Fruit fly (Drosophila melanogaster) whole organism, embryonic: ENCODE data around the gene ldbr.

Source experiments
- Bgb ChIP-seq: fragments of 200-800 bp; sonication (Bioruptor generic); IDR thresholded peaks from 2 replicates; pipeline ENCODE4 v1.3.6; 2022; ENCODE audit warnings: missing biosample characterization, missing genetic modification characterization; ENCODE audit not compliant: partially characterized antibody
- CG11247 ChIP-seq: fragments of 200-800 bp; sonication (Bioruptor generic); IDR thresholded peaks from 2 replicates; pipeline ENCODE4 v1.3.6; 2022; ENCODE audit warnings: missing biosample characterization, missing genetic modification characterization
- CG12219 ChIP-seq: fragments of 200-800 bp; sonication (Bioruptor generic); optimal IDR thresholded peaks from 3 replicates; lab custom pipeline; 2018; ENCODE audit warnings: missing biosample characterization, mild to moderate bottlenecking, missing genetic modification characterization
- CG13123 ChIP-seq: fragments of 200-800 bp; sonication (Bioruptor generic); optimal IDR thresholded peaks from 2 replicates; lab custom pipeline; 2016; ENCODE audit warnings: missing biosample characterization, missing genetic modification characterization
- CG14050 ChIP-seq: fragments of 200-800 bp; sonication (Bioruptor generic); IDR thresholded peaks from 3 replicates; pipeline ENCODE4 v1.3.6; 2022; ENCODE audit warnings: missing biosample characterization, missing genetic modification characterization
- CG14667 ChIP-seq: fragments of 200-800 bp; sonication (Bioruptor generic); IDR thresholded peaks from 2 replicates; pipeline ENCODE4 v1.3.6; 2022; ENCODE audit warnings: missing biosample characterization, missing genetic modification characterization
- CG14860 ChIP-seq: fragments of 200-800 bp; sonication (Bioruptor generic); IDR thresholded peaks from 3 replicates; pipeline ENCODE4 v1.3.6; 2022; ENCODE audit warnings: missing biosample characterization, missing genetic modification characterization; ENCODE audit not compliant: partially characterized antibody
- CG1602 ChIP-seq: fragments of 200-800 bp; sonication (Bioruptor generic); optimal IDR thresholded peaks from 3 replicates; lab custom pipeline; 2016; ENCODE audit warnings: missing biosample characterization, missing genetic modification characterization
- CG1603 ChIP-seq: fragments of 200-800 bp; sonication (Bioruptor generic); optimal IDR thresholded peaks from 2 replicates; lab custom pipeline; 2019; ENCODE audit warnings: missing biosample characterization, mild to moderate bottlenecking, missing genetic modification characterization, moderate library complexity
- CG17328 ChIP-seq: fragments of 200-800 bp; sonication (Bioruptor generic); IDR thresholded peaks from 2 replicates; pipeline ENCODE4 v1.3.6; 2022; ENCODE audit warnings: missing biosample characterization, missing genetic modification characterization
- CG31441 ChIP-seq: fragments of 200-800 bp; sonication (Bioruptor generic); IDR thresholded peaks from 2 replicates; pipeline ENCODE4 v1.3.6; 2022; ENCODE audit warnings: missing biosample characterization, missing genetic modification characterization
- CG4404 ChIP-seq: fragments of 200-800 bp; sonication (Bioruptor generic); IDR thresholded peaks from 2 replicates; pipeline ENCODE4 v1.3.6; 2022; ENCODE audit warnings: missing biosample characterization, missing genetic modification characterization
- CG5245 ChIP-seq: fragments of 200-800 bp; sonication (Bioruptor generic); optimal IDR thresholded peaks from 3 replicates; lab custom pipeline; 2016; ENCODE audit warnings: missing biosample characterization, missing genetic modification characterization
- CG6254 ChIP-seq: fragments of 200-800 bp; sonication (Bioruptor generic); optimal IDR thresholded peaks from 3 replicates; lab custom pipeline; 2017; ENCODE audit warnings: mild to moderate bottlenecking, missing biosample characterization, missing genetic modification reagents, missing genetic modification characterization
- CG6272 ChIP-seq: fragments of 200-800 bp; sonication (Bioruptor generic); IDR thresholded peaks from 2 replicates; pipeline ENCODE4 v1.3.6; 2022; ENCODE audit warnings: missing biosample characterization, missing genetic modification characterization
- CG6813 ChIP-seq: fragments of 200-800 bp; sonication (Bioruptor generic); optimal IDR thresholded peaks from 2 replicates; lab custom pipeline; 2017; ENCODE audit warnings: missing biosample characterization, missing genetic modification characterization, mild to moderate bottlenecking, moderate library complexity, missing genetic modification reagents
- CG7372 ChIP-seq: fragments of 200-800 bp; sonication (Bioruptor generic); IDR thresholded peaks from 2 replicates; pipeline ENCODE4 v1.3.6; 2022; ENCODE audit warnings: missing biosample characterization, missing genetic modification characterization
- CG8765 ChIP-seq: fragments of 200-800 bp; sonication (Bioruptor generic); IDR thresholded peaks from 2 replicates; pipeline ENCODE4 v1.3.6; 2022; ENCODE audit warnings: missing biosample characterization, missing genetic modification characterization
- D19A ChIP-seq: fragments of 200-800 bp; optimal IDR thresholded peaks from 3 replicates; lab custom pipeline; 2019; ENCODE audit warnings: missing biosample characterization, mild to moderate bottlenecking, missing genetic modification characterization, moderate library complexity
- Dip2 ChIP-seq: fragments of 200-800 bp; sonication (Bioruptor generic); IDR thresholded peaks from 2 replicates; pipeline ENCODE4 v1.3.6; 2022; ENCODE audit warnings: missing biosample characterization, missing genetic modification characterization
- Doc3 ChIP-seq: fragments of 200-800 bp; sonication (Bioruptor generic); IDR thresholded peaks from 3 replicates; pipeline ENCODE4 v1.3.6; 2022; ENCODE audit warnings: missing biosample characterization, missing genetic modification characterization; ENCODE audit not compliant: partially characterized antibody
- ERR ChIP-seq: fragments of 200-800 bp; sonication (Bioruptor generic); optimal IDR thresholded peaks from 2 replicates; lab custom pipeline; 2016; ENCODE audit warnings: missing biosample characterization, missing genetic modification characterization
- Fer3 ChIP-seq: fragments of 200-800 bp; sonication (Bioruptor generic); optimal IDR thresholded peaks from 2 replicates; lab custom pipeline; 2018; ENCODE audit warnings: missing biosample characterization, mild to moderate bottlenecking, missing genetic modification characterization, moderate library complexity
- HLH54F ChIP-seq: fragments of 200-800 bp; sonication (Bioruptor generic); optimal IDR thresholded peaks from 3 replicates; lab custom pipeline; 2016; ENCODE audit warnings: missing biosample characterization, missing genetic modification characterization
- HLHmδ ChIP-seq: fragments of 200-800 bp; sonication (Bioruptor generic); optimal IDR thresholded peaks from 2 replicates; lab custom pipeline; 2018; ENCODE audit warnings: missing biosample characterization, mild to moderate bottlenecking, missing genetic modification characterization, moderate library complexity
- HmgZ ChIP-seq: fragments of 200-800 bp; sonication (Bioruptor generic); optimal IDR thresholded peaks from 2 replicates; lab custom pipeline; 2018; ENCODE audit warnings: missing biosample characterization, mild to moderate bottlenecking, missing genetic modification characterization
- Hr39 ChIP-seq: fragments of >200 bp; optimal IDR thresholded peaks from 2 replicates; lab custom pipeline; 2017
- Lim3 ChIP-seq: fragments of 200-800 bp; sonication (Bioruptor generic); IDR thresholded peaks from 2 replicates; pipeline ENCODE4 v1.3.6; 2022; ENCODE audit warnings: missing biosample characterization, missing genetic modification characterization
- MBD-R2 ChIP-seq: fragments of 200-800 bp; sonication (Bioruptor generic); IDR thresholded peaks from 2 replicates; pipeline ENCODE4 v1.3.6; 2022; ENCODE audit warnings: missing biosample characterization, missing genetic modification characterization
- Mrtf ChIP-seq: fragments of 200-800 bp; sonication (Bioruptor generic); IDR thresholded peaks from 3 replicates; pipeline ENCODE4 v1.3.6; 2022; ENCODE audit warnings: missing biosample characterization, missing genetic modification characterization
- Nf-YC ChIP-seq: fragments of 200-800 bp; optimal IDR thresholded peaks from 3 replicates; lab custom pipeline; 2019; ENCODE audit warnings: missing biosample characterization, mild to moderate bottlenecking, missing genetic modification characterization, moderate library complexity
- Ptx1 ChIP-seq: fragments of 200-800 bp; sonication (Bioruptor generic); IDR thresholded peaks from 2 replicates; pipeline ENCODE4 v1.3.6; 2022; ENCODE audit warnings: missing biosample characterization, missing genetic modification characterization
- Sox100B ChIP-seq: fragments of 200-800 bp; sonication (Bioruptor generic); optimal IDR thresholded peaks from 3 replicates; lab custom pipeline; 2018; ENCODE audit warnings: missing biosample characterization, mild to moderate bottlenecking, missing genetic modification characterization
- TFAM ChIP-seq: fragments of 200-800 bp; sonication (Bioruptor generic); optimal IDR thresholded peaks from 2 replicates; lab custom pipeline; 2017; ENCODE audit warnings: missing biosample characterization, missing genetic modification characterization, inconsistent platforms
- al ChIP-seq: fragments of 200-800 bp; sonication (Bioruptor generic); IDR thresholded peaks from 2 replicates; pipeline ENCODE4 v1.3.6; 2022; ENCODE audit warnings: missing biosample characterization, missing genetic modification characterization
- amos ChIP-seq: fragments of 200-800 bp; sonication (Bioruptor generic); IDR thresholded peaks from 2 replicates; pipeline ENCODE4 v1.3.6; 2022; ENCODE audit warnings: missing biosample characterization, missing genetic modification characterization; ENCODE audit not compliant: partially characterized antibody
- corto ChIP-seq: fragments of 200-800 bp; sonication (Bioruptor generic); optimal IDR thresholded peaks from 2 replicates; lab custom pipeline; 2016; ENCODE audit warnings: missing biosample characterization, mild to moderate bottlenecking, missing genetic modification characterization, moderate library complexity
- croc ChIP-seq: fragments of 200-800 bp; sonication (Bioruptor generic); conservative IDR thresholded peaks from 3 replicates; pipeline ENCODE4 v1.3.6; 2022; ENCODE audit warnings: missing biosample characterization, missing genetic modification characterization
- crol ChIP-seq: fragments of 200-800 bp; sonication (Bioruptor generic); IDR thresholded peaks from 2 replicates; pipeline ENCODE4 v1.3.6; 2022; ENCODE audit warnings: missing biosample characterization, missing genetic modification characterization
- cwo ChIP-seq: fragments of 200-800 bp; sonication (Bioruptor generic); optimal IDR thresholded peaks from 3 replicates; lab custom pipeline; 2017; ENCODE audit warnings: missing biosample characterization, missing genetic modification characterization, mild to moderate bottlenecking, moderate library complexity, missing genetic modification reagents
- dm ChIP-seq: fragments of 200-800 bp; sonication (Bioruptor generic); optimal IDR thresholded peaks from 3 replicates; lab custom pipeline; 2016; ENCODE audit warnings: missing biosample characterization, missing genetic modification characterization
- fd64A ChIP-seq: fragments of 200-800 bp; sonication (Bioruptor generic); optimal IDR thresholded peaks from 3 replicates; lab custom pipeline; 2018; ENCODE audit warnings: missing biosample characterization, mild to moderate bottlenecking, missing genetic modification characterization
- gcm ChIP-seq: fragments of 200-800 bp; sonication (Bioruptor generic); optimal IDR thresholded peaks from 2 replicates; lab custom pipeline; 2019; ENCODE audit warnings: missing biosample characterization, mild to moderate bottlenecking, missing genetic modification characterization, moderate library complexity
- gfzf ChIP-seq: fragments of 200-800 bp; sonication (Bioruptor generic); optimal IDR thresholded peaks from 2 replicates; lab custom pipeline; 2016; ENCODE audit warnings: missing biosample characterization, mild to moderate bottlenecking, missing genetic modification characterization, moderate library complexity
- phol ChIP-seq: fragments of 200-800 bp; sonication (Bioruptor generic); optimal IDR thresholded peaks from 3 replicates; lab custom pipeline; 2018; ENCODE audit warnings: missing biosample characterization, mild to moderate bottlenecking, missing genetic modification characterization, moderate library complexity
- ro ChIP-seq: fragments of 200-800 bp; sonication (Bioruptor generic); IDR thresholded peaks from 2 replicates; pipeline ENCODE4 v1.3.6; 2022; ENCODE audit warnings: missing biosample characterization, missing genetic modification characterization
- scrt ChIP-seq: fragments of 200-800 bp; sonication (Bioruptor generic); optimal IDR thresholded peaks from 2 replicates; lab custom pipeline; 2018; ENCODE audit warnings: missing biosample characterization, mild to moderate bottlenecking, missing genetic modification characterization, moderate library complexity
- sr ChIP-seq: fragments of 200-800 bp; sonication (Bioruptor generic); IDR thresholded peaks from 3 replicates; pipeline ENCODE4 v1.3.6; 2022; ENCODE audit warnings: missing biosample characterization, missing genetic modification characterization
- trem ChIP-seq: fragments of 200-800 bp; optimal IDR thresholded peaks from 3 replicates; lab custom pipeline; 2019; ENCODE audit warnings: missing biosample characterization, mild to moderate bottlenecking, missing genetic modification characterization, moderate library complexity
- trh ChIP-seq: fragments of 200-800 bp; sonication (Bioruptor generic); optimal IDR thresholded peaks from 2 replicates; lab custom pipeline; 2016; ENCODE audit warnings: missing biosample characterization, missing genetic modification characterization

ldbr gene

DNA sequence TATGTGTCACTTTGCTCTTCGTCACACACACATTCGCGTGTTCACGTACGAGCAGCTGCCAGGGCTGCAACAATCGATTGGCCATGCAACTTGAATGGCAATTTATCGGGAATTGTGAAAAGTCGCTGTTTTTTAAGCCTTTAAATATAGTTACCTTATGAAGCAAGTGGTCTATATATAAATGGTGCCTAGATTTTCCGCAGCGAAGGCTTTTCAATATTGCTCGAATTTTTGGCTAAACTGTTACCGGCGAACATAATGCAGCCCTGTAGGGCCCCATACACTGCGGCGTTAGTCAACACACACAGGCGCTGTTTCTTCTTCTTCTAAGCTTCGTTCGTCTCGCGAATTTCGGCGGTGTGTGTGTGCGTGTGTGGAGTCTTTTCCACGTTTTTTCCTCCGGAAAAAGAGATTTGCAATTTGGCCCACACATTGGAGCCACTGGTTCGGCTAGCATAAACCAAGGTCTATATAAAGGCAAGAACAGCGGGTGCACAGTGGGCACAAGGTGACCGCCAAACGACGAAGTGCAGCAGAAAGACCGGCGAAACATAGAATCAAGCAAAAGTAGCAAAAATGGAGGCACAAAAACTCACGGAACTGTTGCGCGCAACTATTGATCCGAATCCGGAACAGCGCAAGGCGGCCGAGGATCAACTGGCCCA lies 5.6 kb upstream of the ldbr start, which contains the start of the genes Arp3 and msk (continued):
- peak; percentile 86 for TF ChIP-seq Ptx1 (GFP tag; lab: Robert Waterston, UW)
- peak; percentile 28; the same call in 1 of the 2 replicates for TF ChIP-seq ro (GFP tag; lab: Robert Waterston, UW)
- TF ChIP-seq Hr39 (lab: Kevin White, UChicago), result no peak
- TF ChIP-seq crol, result no peak
- peak; percentile 76 for TF ChIP-seq CG1602 (GFP tag; lab: Kevin White, UChicago)
- TF ChIP-seq CG17328 (GFP tag; lab: Robert Waterston, UW), result peak; percentile 47
- peak; percentile 35; the same call in 2 of the 3 replicates for TF ChIP-seq Doc3
- TF ChIP-seq HLH54F (GFP tag; lab: Kevin White, UChicago), result peak; percentile 91
- peak; percentile 94 for TF ChIP-seq dm (GFP tag; lab: Kevin White, UChicago)
- TF ChIP-seq croc (GFP tag; lab: Robert Waterston, UW), result peak; percentile 33; the same call in 1 of the 3 replicates
- TF ChIP-seq D19A (tag; lab: Kevin White, UChicago), result no peak
- TF ChIP-seq CG14860, result no peak
- TF ChIP-seq CG11247 (GFP tag; lab: Robert Waterston, UW), result peak; percentile 73
- peak; percentile 93 for TF ChIP-seq MBD-R2 (GFP tag; lab: Robert Waterston, UW)
- TF ChIP-seq Lim3 (GFP tag; lab: Robert Waterston, UW), result no peak; the same call in 1 of the 2 replicates
- no peak for TF ChIP-seq gcm (GFP tag; lab: Kevin White, UChicago)
- no peak for TF ChIP-seq TFAM
- TF ChIP-seq CG7372 (GFP tag; lab: Robert Waterston, UW), result peak; percentile 52
- peak; percentile 62 for TF ChIP-seq al (GFP tag; lab: Robert Waterston, UW)
- peak; percentile 74 for TF ChIP-seq Fer3 (tag; lab: Kevin White, UChicago)
- peak; percentile 88 for TF ChIP-seq phol
- no peak for TF ChIP-seq Sox100B (GFP tag; lab: Kevin White, UChicago)
- TF ChIP-seq cwo (GFP tag; lab: Kevin White, UChicago), result peak; percentile 61
- no peak for TF ChIP-seq CG14050 (GFP tag; lab: Robert Waterston, UW)
- TF ChIP-seq CG31441 (GFP tag; lab: Robert Waterston, UW), result peak; percentile 64
- peak; percentile 47 for TF ChIP-seq gfzf (GFP tag; lab: Kevin White, UChicago)
- peak; percentile 66 for TF ChIP-seq trh (GFP tag; lab: Kevin White, UChicago)
- TF ChIP-seq trem, result peak; percentile 83
- peak; percentile 76 for TF ChIP-seq CG13123
- TF ChIP-seq CG12219 (GFP tag; lab: Kevin White, UChicago), result peak; percentile 11
- TF ChIP-seq Bgb (GFP tag; lab: Robert Waterston, UW), result peak; percentile 51
- TF ChIP-seq Dip2 (GFP tag; lab: Robert Waterston, UW), result no peak
- TF ChIP-seq CG6254, result no peak
- TF ChIP-seq CG4404 (GFP tag; lab: Robert Waterston, UW), result peak; percentile 76
- TF ChIP-seq Nf-YC (tag; lab: Kevin White, UChicago), result peak; percentile 81
- no peak for TF ChIP-seq corto (GFP tag; lab: Kevin White, UChicago)
- peak; percentile 64; the same call in 2 of the 3 replicates for TF ChIP-seq Mrtf
- peak; percentile 83 for TF ChIP-seq CG1603 (tag; lab: Kevin White, UChicago)
- TF ChIP-seq ERR (GFP tag; lab: Kevin White, UChicago), result peak; percentile 85
- peak; percentile 47; the same call in 1 of the 2 replicates for TF ChIP-seq CG8765
- no peak for TF ChIP-seq HLHmδ
- no peak for TF ChIP-seq fd64A (GFP tag; lab: Kevin White, UChicago)
- TF ChIP-seq CG5245, result peak; percentile 78
- peak; percentile 58 for TF ChIP-seq scrt (GFP tag; lab: Kevin White, UChicago)
- peak; percentile 51 for TF ChIP-seq CG14667
- TF ChIP-seq CG6813, result no peak
- TF ChIP-seq HmgZ (tag; lab: Kevin White, UChicago), result peak; percentile 92
- TF ChIP-seq sr, result no peak; the same call in 2 of the 3 replicates
- 0 out of 2 replicates have a peak, but pooled peaks have one; percentile 49 for TF ChIP-seq amos
- TF ChIP-seq CG6272, result 0 out of 2 replicates have a peak, but pooled peaks have one; percentile 54
